Fruit fly (Drosophila melanogaster): ENCODE data around the gene CG42673.

DNA sequence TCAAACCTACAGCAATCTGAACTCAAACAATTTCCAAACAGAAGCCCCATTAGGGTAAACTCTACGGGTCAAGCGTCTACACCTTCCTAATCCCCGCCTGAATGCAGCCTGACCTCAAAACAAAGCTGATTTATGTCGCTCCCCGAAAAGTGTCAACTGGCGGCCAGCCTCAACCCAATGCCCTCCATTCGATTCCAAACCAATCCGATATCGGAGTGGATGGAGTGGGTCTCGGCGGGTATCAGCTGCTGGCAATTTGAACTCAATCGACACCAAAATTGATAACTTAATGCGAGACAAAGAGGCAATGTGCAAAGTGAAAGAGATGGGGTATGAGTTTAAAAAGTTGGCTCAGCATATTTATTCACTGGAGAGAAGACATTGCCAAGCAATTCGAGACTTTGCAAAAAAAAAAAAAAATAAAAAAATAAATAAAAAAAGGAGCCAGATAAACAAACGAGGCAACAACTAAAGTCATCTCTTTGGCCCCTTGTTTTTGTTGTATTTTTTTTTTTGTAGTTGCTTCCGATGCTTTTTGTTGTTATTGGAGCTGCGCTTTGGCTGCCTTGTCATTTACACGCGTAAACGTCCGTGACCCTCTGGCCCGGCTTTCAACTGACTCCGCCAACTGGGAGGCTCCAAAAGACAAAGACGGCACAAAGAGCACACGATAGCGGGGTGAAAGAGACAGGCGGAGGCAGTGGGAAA is 4.0 kb downstream of the CG42673 start:
- TF ChIP-seq usp (GFP tag; optimal IDR thresholded peaks at IDR 0.05) (no peak), pan (optimal IDR thresholded peaks at IDR 0.05) (no peak), CG8478 (optimal IDR thresholded peaks at IDR 0.05) (no peak), Dll (optimal IDR thresholded peaks at IDR 0.05) (no peak), EcR (GFP tag; optimal IDR thresholded peaks at IDR 0.05) (no peak), psq (optimal IDR thresholded peaks at IDR 0.05) (no peak)
